3 fruit fly cellular contexts compared by ENCODE assay signal in genomic region chr2L:19162330-19163100, dm6.
TF ChIP-seq lines count a peak whose summit lies in the region.

No protein-coding gene starts in this region.

TF ChIP-seq in whole organism, embryonic, 481 proteins besides CTCF, POLR2A, EP300 and RAD21 (continued from another document):
- peak; percentile 69 for TF ChIP-seq pfk (GFP tag; optimal IDR thresholded peaks at IDR 0.05; lab: Kevin White, UChicago)
- no peak for TF ChIP-seq vvl (GFP tag; IDR thresholded peaks at IDR 0.05; lab: Robert Waterston, UW)
- TF ChIP-seq CG15073 (GFP tag; optimal IDR thresholded peaks at IDR 0.05; lab: Kevin White, UChicago) = peak; percentile 94

TF ChIP-seq in whole organism, prepupa, 60 proteins besides CTCF, POLR2A, EP300 and RAD21 (continued from another document):
- TF ChIP-seq net (GFP tag; optimal IDR thresholded peaks at IDR 0.05; lab: Kevin White, UChicago) (no peak), Hr39 (GFP tag; optimal IDR thresholded peaks at IDR 0.05; lab: Kevin White, UChicago) (peak; percentile 64), dac (GFP tag; optimal IDR thresholded peaks at IDR 0.05; lab: Kevin White, UChicago) (no peak), vri (GFP tag; optimal IDR thresholded peaks at IDR 0.05; lab: Kevin White, UChicago) (peak; percentile 65), CG6808 (GFP tag; optimal IDR thresholded peaks at IDR 0.05; lab: Kevin White, UChicago) (no peak), CG8319 (GFP tag; optimal IDR thresholded peaks at IDR 0.05; lab: Kevin White, UChicago) (peak; percentile 69), Sox15 (GFP tag; optimal IDR thresholded peaks at IDR 0.05; lab: Kevin White, UChicago) (peak; percentile 66), CG15336 (GFP tag; IDR thresholded peaks at IDR 0.05; lab: Robert Waterston, UW) (peak; percentile 51; the same call in 1 of the 2 replicates), acj6 (GFP tag; optimal IDR thresholded peaks at IDR 0.05; lab: Kevin White, UChicago) (peak; percentile 75), Eip78C (GFP tag; lab: Kevin White, UChicago) (peak; percentile 94), fd59A (GFP tag; optimal IDR thresholded peaks at IDR 0.05; lab: Kevin White, UChicago) (peak; percentile 28), topi (GFP tag; optimal IDR thresholded peaks at IDR 0.05; lab: Kevin White, UChicago) (peak; percentile 77), CG6163 (GFP tag; IDR thresholded peaks at IDR 0.05; lab: Robert Waterston, UW) (peak; percentile 5; the same call in 1 of the 3 replicates), CG10631 (GFP tag; optimal IDR thresholded peaks at IDR 0.05; lab: Kevin White, UChicago) (peak; percentile 54), OdsH (GFP tag; optimal IDR thresholded peaks at IDR 0.05; lab: Kevin White, UChicago) (peak; percentile 75), salr (GFP tag; optimal IDR thresholded peaks at IDR 0.05; lab: Kevin White, UChicago) (peak in 1 of 2 experiments; percentile 28), pdm3 (GFP tag; optimal IDR thresholded peaks at IDR 0.05; lab: Kevin White, UChicago) (peak; percentile 62), CG6854 (GFP tag; optimal IDR thresholded peaks at IDR 0.05; lab: Kevin White, UChicago) (peak; percentile 5), CG10669 (GFP tag; optimal IDR thresholded peaks at IDR 0.05; lab: Kevin White, UChicago) (peak; percentile 46), Gug (GFP tag; IDR thresholded peaks at IDR 0.05; lab: Robert Waterston, UW) (no peak), CG1621 (tag; optimal IDR thresholded peaks at IDR 0.05; lab: Kevin White, UChicago) (no peak), CG3032 (tag; optimal IDR thresholded peaks at IDR 0.05; lab: Kevin White, UChicago) (peak; percentile 60), CG6792 (GFP tag; optimal IDR thresholded peaks at IDR 0.05; lab: Kevin White, UChicago) (peak; percentile 65), CG3919 (GFP tag; optimal IDR thresholded peaks at IDR 0.05; lab: Kevin White, UChicago) (peak; percentile 54), CG6276 (GFP tag; optimal IDR thresholded peaks at IDR 0.05; lab: Kevin White, UChicago) (peak; percentile 45), Sox14 (GFP tag; optimal IDR thresholded peaks at IDR 0.05; lab: Kevin White, UChicago) (peak; percentile 34), dsx (GFP tag; optimal IDR thresholded peaks at IDR 0.05; lab: Kevin White, UChicago; ENCODE audit: poor library complexity, severe bottlenecking) (peak; percentile 4), CG8632 (GFP tag; optimal IDR thresholded peaks at IDR 0.05; lab: Kevin White, UChicago) (peak; percentile 56), fd85E (GFP tag; optimal IDR thresholded peaks at IDR 0.05; lab: Kevin White, UChicago) (no peak), CG11902 (GFP tag; optimal IDR thresholded peaks at IDR 0.05; lab: Kevin White, UChicago) (peak; percentile 56), CG9139 (GFP tag; optimal IDR thresholded peaks at IDR 0.05; lab: Kevin White, UChicago) (no peak), CG32006 (GFP tag; optimal IDR thresholded peaks at IDR 0.05; lab: Kevin White, UChicago) (peak; percentile 62), Smox (GFP tag; optimal IDR thresholded peaks at IDR 0.05; lab: Kevin White, UChicago) (peak; percentile 79), ss (GFP tag; optimal IDR thresholded peaks at IDR 0.05; lab: Kevin White, UChicago) (peak in 1 of 2 experiments; percentile 1), Ets96B (tag; optimal IDR thresholded peaks at IDR 0.05; lab: Kevin White, UChicago) (peak; percentile 18), Ets21C (GFP tag; optimal IDR thresholded peaks at IDR 0.05; lab: Kevin White, UChicago) (peak; percentile 31), esn (GFP tag; optimal IDR thresholded peaks at IDR 0.05; lab: Kevin White, UChicago) (peak; percentile 81)

TF ChIP-seq in whole organism, wandering third instar larva, 38 proteins besides CTCF, POLR2A, EP300 and RAD21 (continued from another document):
- TF ChIP-seq pan (optimal IDR thresholded peaks at IDR 0.05; lab: Kevin White, UChicago) (no peak), usp (GFP tag; optimal IDR thresholded peaks at IDR 0.05; lab: Kevin White, UChicago) (no peak), CG9705 (GFP tag; optimal IDR thresholded peaks at IDR 0.05; lab: Kevin White, UChicago) (no peak), OdsH (GFP tag; optimal IDR thresholded peaks at IDR 0.05; lab: Kevin White, UChicago) (peak; percentile 55), CG32264 (GFP tag; optimal IDR thresholded peaks at IDR 0.05; lab: Kevin White, UChicago) (peak; percentile 28), Mio (GFP tag; optimal IDR thresholded peaks at IDR 0.05; lab: Kevin White, UChicago) (no peak), Sp1 (GFP tag; optimal IDR thresholded peaks at IDR 0.05; lab: Kevin White, UChicago) (peak; percentile 42)
